ENCODE assay signal across 1 fruit fly cellular context in genomic region chrX:9615471-9615870, dm6.
TF ChIP-seq lines count a peak whose summit lies in the region.

No protein-coding gene starts in this region.

TF ChIP-seq in whole organism, embryonic, 481 proteins besides CTCF, POLR2A, EP300 and RAD21 (continued from another document and continues in another):
- no peak for TF ChIP-seq CG1647 (GFP tag; optimal IDR thresholded peaks at IDR 0.05; lab: Kevin White, UChicago)
- peak in 1 of 2 experiments; percentile 28 for TF ChIP-seq crp (GFP tag; optimal IDR thresholded peaks at IDR 0.05; lab: Kevin White, UChicago)
- no peak for TF ChIP-seq CG11093 (GFP tag; IDR thresholded peaks at IDR 0.05; lab: Robert Waterston, UW)
- TF ChIP-seq Ets65A (GFP tag; lab: Kevin White, UChicago) = no peak
- TF ChIP-seq CG3407 (GFP tag; optimal IDR thresholded peaks at IDR 0.05; lab: Kevin White, UChicago) = peak; percentile 11
- no peak for TF ChIP-seq sqz (GFP tag; optimal IDR thresholded peaks at IDR 0.05; lab: Kevin White, UChicago)
- TF ChIP-seq pros (GFP tag; optimal IDR thresholded peaks at IDR 0.05; lab: Kevin White, UChicago) = no peak
- no peak for TF ChIP-seq zf30C (GFP tag; optimal IDR thresholded peaks at IDR 0.05; lab: Kevin White, UChicago)
- TF ChIP-seq CG13624 (GFP tag; optimal IDR thresholded peaks at IDR 0.05; lab: Kevin White, UChicago) = no peak
- TF ChIP-seq CG33213 (GFP tag; optimal IDR thresholded peaks at IDR 0.05; lab: Kevin White, UChicago) = no peak
- TF ChIP-seq Taf1 (GFP tag; IDR thresholded peaks at IDR 0.05; lab: Robert Waterston, UW) = no peak
- no peak for TF ChIP-seq gro (GFP tag; optimal IDR thresholded peaks at IDR 0.05; lab: Kevin White, UChicago)
- no peak for TF ChIP-seq insv (GFP tag; optimal IDR thresholded peaks at IDR 0.05; lab: Kevin White, UChicago)
- TF ChIP-seq E2f1 (GFP tag; IDR thresholded peaks at IDR 0.05; lab: Robert Waterston, UW) = no peak
- TF ChIP-seq CG12942 (GFP tag; optimal IDR thresholded peaks at IDR 0.05; lab: Kevin White, UChicago) = no peak
- TF ChIP-seq grau (tag; optimal IDR thresholded peaks at IDR 0.05; lab: Kevin White, UChicago) = peak; percentile 25
- TF ChIP-seq CG2889 (GFP tag; IDR thresholded peaks at IDR 0.05; lab: Robert Waterston, UW) = no peak
- TF ChIP-seq br (optimal IDR thresholded peaks at IDR 0.05; lab: Kevin White, UChicago) = no peak
- peak; percentile 38 for TF ChIP-seq CG16815 (GFP tag; optimal IDR thresholded peaks at IDR 0.05; lab: Kevin White, UChicago)
- TF ChIP-seq Awh (GFP tag; IDR thresholded peaks at IDR 0.05; lab: Robert Waterston, UW) = no peak
- TF ChIP-seq sens (GFP tag; lab: Kevin White, UChicago) = peak; percentile 87
- TF ChIP-seq CG10267 (tag; optimal IDR thresholded peaks at IDR 0.05; lab: Kevin White, UChicago) = peak; percentile 32
- no peak for TF ChIP-seq chinmo (GFP tag; IDR thresholded peaks at IDR 0.05; lab: Robert Waterston, UW; ENCODE audit: partially characterized antibody)
- TF ChIP-seq Dref (GFP tag; IDR thresholded peaks at IDR 0.05; lab: Robert Waterston, UW) = no peak
- no peak for TF ChIP-seq Side (GFP tag; optimal IDR thresholded peaks at IDR 0.05; lab: Kevin White, UChicago)
- no peak for TF ChIP-seq CG12744 (GFP tag; optimal IDR thresholded peaks at IDR 0.05; lab: Kevin White, UChicago)
- no peak for TF ChIP-seq wor (GFP tag; IDR thresholded peaks at IDR 0.05; lab: Robert Waterston, UW)
- TF ChIP-seq bcd (GFP tag; optimal IDR thresholded peaks at IDR 0.05; lab: Kevin White, UChicago) = no peak
- TF ChIP-seq hkb (optimal IDR thresholded peaks at IDR 0.05; lab: Kevin White, UChicago) = no peak
- TF ChIP-seq hkb (GFP tag; IDR thresholded peaks at IDR 0.05; lab: Robert Waterston, UW) = no peak
- no peak for TF ChIP-seq stc (GFP tag; IDR thresholded peaks at IDR 0.05; lab: Robert Waterston, UW)
- TF ChIP-seq HLHmδ (GFP tag; optimal IDR thresholded peaks at IDR 0.05; lab: Kevin White, UChicago) = no peak
- no peak for TF ChIP-seq trem (tag; optimal IDR thresholded peaks at IDR 0.05; lab: Kevin White, UChicago)
- TF ChIP-seq sima (GFP tag; optimal IDR thresholded peaks at IDR 0.05; lab: Kevin White, UChicago) = no peak
- no peak for TF ChIP-seq NC2α (GFP tag; optimal IDR thresholded peaks at IDR 0.05; lab: Kevin White, UChicago)
- TF ChIP-seq al (GFP tag; IDR thresholded peaks at IDR 0.05; lab: Robert Waterston, UW) = no peak
- no peak for TF ChIP-seq tgo (GFP tag; IDR thresholded peaks at IDR 0.05; lab: Robert Waterston, UW)
- peak in 1 of 2 experiments; percentile 37 for TF ChIP-seq Hr51 (GFP tag; optimal IDR thresholded peaks at IDR 0.05; lab: Kevin White, UChicago)
- TF ChIP-seq CG11504 (tag; optimal IDR thresholded peaks at IDR 0.05; lab: Kevin White, UChicago) = no peak
- no peak for TF ChIP-seq CG1233 (GFP tag; optimal IDR thresholded peaks at IDR 0.05; lab: Kevin White, UChicago)
- peak; percentile 29 for TF ChIP-seq CG4424 (GFP tag; optimal IDR thresholded peaks at IDR 0.05; lab: Kevin White, UChicago)
- TF ChIP-seq Hey (tag; optimal IDR thresholded peaks at IDR 0.05; lab: Kevin White, UChicago) = no peak
- no peak for TF ChIP-seq Lim3 (GFP tag; IDR thresholded peaks at IDR 0.05; lab: Robert Waterston, UW)
- no peak for TF ChIP-seq CG3726 (GFP tag; IDR thresholded peaks at IDR 0.05; lab: Robert Waterston, UW)
- no peak for TF ChIP-seq caup (GFP tag; optimal IDR thresholded peaks at IDR 0.05; lab: Kevin White, UChicago; ENCODE audit: severe bottlenecking)
- no peak for TF ChIP-seq pfk (GFP tag; optimal IDR thresholded peaks at IDR 0.05; lab: Kevin White, UChicago)
- TF ChIP-seq lilli (GFP tag; optimal IDR thresholded peaks at IDR 0.05; lab: Kevin White, UChicago) = no peak
- no peak for TF ChIP-seq Meics (GFP tag; optimal IDR thresholded peaks at IDR 0.05; lab: Kevin White, UChicago)
- no peak for TF ChIP-seq dan (GFP tag; IDR thresholded peaks at IDR 0.05; lab: Robert Waterston, UW)
- TF ChIP-seq klu (GFP tag; IDR thresholded peaks at IDR 0.05; lab: Robert Waterston, UW) = no peak
- no peak for TF ChIP-seq CG2199 (GFP tag; IDR thresholded peaks at IDR 0.05; lab: Robert Waterston, UW)
- TF ChIP-seq Pdp1 (GFP tag; optimal IDR thresholded peaks at IDR 0.05; lab: Kevin White, UChicago) = peak in 1 of 2 experiments; percentile 16
- no peak for TF ChIP-seq CG6654 (GFP tag; optimal IDR thresholded peaks at IDR 0.05; lab: Kevin White, UChicago)
- TF ChIP-seq fd64A (GFP tag; optimal IDR thresholded peaks at IDR 0.05; lab: Kevin White, UChicago) = no peak
- TF ChIP-seq dimm (GFP tag; IDR thresholded peaks at IDR 0.05; lab: Robert Waterston, UW) = no peak
- no peak for TF ChIP-seq CG4820 (GFP tag; optimal IDR thresholded peaks at IDR 0.05; lab: Kevin White, UChicago)
- TF ChIP-seq CG4404 (GFP tag; IDR thresholded peaks at IDR 0.05; lab: Robert Waterston, UW) = no peak
- TF ChIP-seq cad (GFP tag; optimal IDR thresholded peaks at IDR 0.05; lab: Kevin White, UChicago) = no peak
- no peak for TF ChIP-seq HLH3B (GFP tag; IDR thresholded peaks at IDR 0.05; lab: Robert Waterston, UW)
- no peak for TF ChIP-seq wek (GFP tag; optimal IDR thresholded peaks at IDR 0.05; lab: Kevin White, UChicago)
- no peak for TF ChIP-seq CG11456 (GFP tag; IDR thresholded peaks at IDR 0.05; lab: Robert Waterston, UW)
- TF ChIP-seq CG7372 (GFP tag; IDR thresholded peaks at IDR 0.05; lab: Robert Waterston, UW) = no peak
- TF ChIP-seq Oaz (GFP tag; IDR thresholded peaks at IDR 0.05; lab: Robert Waterston, UW) = no peak
- TF ChIP-seq tna (GFP tag; IDR thresholded peaks at IDR 0.05; lab: Robert Waterston, UW; ENCODE audit: partially characterized antibody) = no peak
- TF ChIP-seq sisA (GFP tag; IDR thresholded peaks at IDR 0.05; lab: Robert Waterston, UW) = no peak
- no peak for TF ChIP-seq h (optimal IDR thresholded peaks at IDR 0.05; lab: Kevin White, UChicago)
- TF ChIP-seq Blimp-1 (GFP tag; optimal IDR thresholded peaks at IDR 0.05; lab: Kevin White, UChicago) = no peak
- no peak for TF ChIP-seq jing (GFP tag; optimal IDR thresholded peaks at IDR 0.05; lab: Kevin White, UChicago)
- no peak for TF ChIP-seq CG6813 (GFP tag; optimal IDR thresholded peaks at IDR 0.05; lab: Kevin White, UChicago)
- TF ChIP-seq esg (GFP tag; conservative IDR thresholded peaks at IDR 0.05; lab: Robert Waterston, UW) = no peak
- no peak for TF ChIP-seq CG10147 (GFP tag; optimal IDR thresholded peaks at IDR 0.05; lab: Kevin White, UChicago)
- peak; percentile 49 for TF ChIP-seq CG9727 (GFP tag; optimal IDR thresholded peaks at IDR 0.05; lab: Kevin White, UChicago)
- no peak for TF ChIP-seq Bdp1 (GFP tag; optimal IDR thresholded peaks at IDR 0.05; lab: Kevin White, UChicago)
- no peak for TF ChIP-seq CG1603 (tag; optimal IDR thresholded peaks at IDR 0.05; lab: Kevin White, UChicago)
- no peak for TF ChIP-seq CG3847 (GFP tag; IDR thresholded peaks at IDR 0.05; lab: Robert Waterston, UW)
- TF ChIP-seq Eip74EF (GFP tag; optimal IDR thresholded peaks at IDR 0.05; lab: Kevin White, UChicago) = peak in 1 of 2 experiments; percentile 18
- TF ChIP-seq CG14014 (GFP tag; IDR thresholded peaks at IDR 0.05; lab: Robert Waterston, UW) = no peak
- no peak for TF ChIP-seq ara (GFP tag; IDR thresholded peaks at IDR 0.05; lab: Robert Waterston, UW)
- no peak for TF ChIP-seq grn (GFP tag; optimal IDR thresholded peaks at IDR 0.05; lab: Kevin White, UChicago)
- TF ChIP-seq fu2 (GFP tag; optimal IDR thresholded peaks at IDR 0.05; lab: Kevin White, UChicago) = no peak
- no peak for TF ChIP-seq odd (GFP tag; optimal IDR thresholded peaks at IDR 0.05; lab: Kevin White, UChicago)
- no peak for TF ChIP-seq BEAF-32 (GFP tag; optimal IDR thresholded peaks at IDR 0.05; lab: Kevin White, UChicago)
- no peak for TF ChIP-seq Gug (GFP tag; IDR thresholded peaks at IDR 0.05; lab: Robert Waterston, UW)
- no peak for TF ChIP-seq wdn (GFP tag; IDR thresholded peaks at IDR 0.05; lab: Robert Waterston, UW)
- no peak for TF ChIP-seq CG4360 (GFP tag; IDR thresholded peaks at IDR 0.05; lab: Robert Waterston, UW)
- TF ChIP-seq tx (GFP tag; optimal IDR thresholded peaks at IDR 0.05; lab: Kevin White, UChicago) = no peak
- TF ChIP-seq HmgZ (tag; optimal IDR thresholded peaks at IDR 0.05; lab: Kevin White, UChicago) = no peak
- TF ChIP-seq CG2129 (GFP tag; IDR thresholded peaks at IDR 0.05; lab: Robert Waterston, UW; ENCODE audit: partially characterized antibody) = no peak
- TF ChIP-seq CG31224 (GFP tag; IDR thresholded peaks at IDR 0.05; lab: Robert Waterston, UW) = no peak
- no peak for TF ChIP-seq btn (GFP tag; optimal IDR thresholded peaks at IDR 0.05; lab: Kevin White, UChicago)
- TF ChIP-seq sob (GFP tag; IDR thresholded peaks at IDR 0.05; lab: Robert Waterston, UW) = no peak
- TF ChIP-seq chm (GFP tag; IDR thresholded peaks at IDR 0.05; lab: Robert Waterston, UW) = no peak
- TF ChIP-seq CG1832 (GFP tag; optimal IDR thresholded peaks at IDR 0.05; lab: Kevin White, UChicago) = no peak
- TF ChIP-seq cwo (GFP tag; optimal IDR thresholded peaks at IDR 0.05; lab: Kevin White, UChicago) = no peak
- peak; percentile 31 for TF ChIP-seq CG13424 (tag; optimal IDR thresholded peaks at IDR 0.05; lab: Kevin White, UChicago)
- no peak for TF ChIP-seq ci (GFP tag; IDR thresholded peaks at IDR 0.05; lab: Robert Waterston, UW)
- TF ChIP-seq CG9609 (GFP tag; optimal IDR thresholded peaks at IDR 0.05; lab: Kevin White, UChicago) = no peak
- no peak for TF ChIP-seq Hr78 (GFP tag; optimal IDR thresholded peaks at IDR 0.05; lab: Kevin White, UChicago)
- TF ChIP-seq CG10274 (GFP tag; optimal IDR thresholded peaks at IDR 0.05; lab: Kevin White, UChicago) = no peak
- peak; percentile 60 for TF ChIP-seq CG2712 (tag; optimal IDR thresholded peaks at IDR 0.05; lab: Kevin White, UChicago)
- no peak for TF ChIP-seq CG7987 (GFP tag; optimal IDR thresholded peaks at IDR 0.05; lab: Kevin White, UChicago)
- TF ChIP-seq chif (GFP tag; optimal IDR thresholded peaks at IDR 0.05; lab: Kevin White, UChicago) = peak in 1 of 2 experiments; percentile 1
- 0 out of 2 replicates have a peak, but pooled peaks have one; percentile 11 for TF ChIP-seq Drgx (GFP tag; IDR thresholded peaks at IDR 0.05; lab: Robert Waterston, UW)
- TF ChIP-seq cas (GFP tag; IDR thresholded peaks at IDR 0.05; lab: Robert Waterston, UW) = no peak
- TF ChIP-seq C15 (GFP tag; IDR thresholded peaks at IDR 0.05; lab: Robert Waterston, UW) = no peak
- no peak for TF ChIP-seq Jarid2 (GFP tag; optimal IDR thresholded peaks at IDR 0.05; lab: Kevin White, UChicago)
- TF ChIP-seq fd102C (GFP tag; optimal IDR thresholded peaks at IDR 0.05; lab: Kevin White, UChicago) = no peak
- no peak for TF ChIP-seq CG7786 (GFP tag; optimal IDR thresholded peaks at IDR 0.05; lab: Kevin White, UChicago)
- TF ChIP-seq Ravus (GFP tag; IDR thresholded peaks at IDR 0.05; lab: Robert Waterston, UW) = no peak
- TF ChIP-seq ATbp (GFP tag; optimal IDR thresholded peaks at IDR 0.05; lab: Kevin White, UChicago) = peak; percentile 37
- TF ChIP-seq sna (GFP tag; IDR thresholded peaks at IDR 0.05; lab: Robert Waterston, UW; ENCODE audit: partially characterized antibody) = no peak
- no peak for TF ChIP-seq ac (GFP tag; optimal IDR thresholded peaks at IDR 0.05; lab: Kevin White, UChicago)
- TF ChIP-seq CG30431 (GFP tag; optimal IDR thresholded peaks at IDR 0.05; lab: Kevin White, UChicago) = no peak
- TF ChIP-seq MESR4 (GFP tag; optimal IDR thresholded peaks at IDR 0.05; lab: Kevin White, UChicago) = no peak
- TF ChIP-seq CG13287 (GFP tag; IDR thresholded peaks at IDR 0.05; lab: Robert Waterston, UW; ENCODE audit: partially characterized antibody) = no peak
- no peak for TF ChIP-seq zen2 (GFP tag; IDR thresholded peaks at IDR 0.05; lab: Robert Waterston, UW; ENCODE audit: partially characterized antibody)
- TF ChIP-seq nom (GFP tag; optimal IDR thresholded peaks at IDR 0.05; lab: Kevin White, UChicago) = no peak
- TF ChIP-seq Xrp1 (GFP tag; IDR thresholded peaks at IDR 0.05; lab: Robert Waterston, UW) = peak; percentile 13; the same call in 1 of the 2 replicates
- no peak for TF ChIP-seq Rx (GFP tag; IDR thresholded peaks at IDR 0.05; lab: Robert Waterston, UW)
- no peak for TF ChIP-seq Xbp1 (GFP tag; optimal IDR thresholded peaks at IDR 0.05; lab: Kevin White, UChicago)
- no peak for TF ChIP-seq Elba2 (GFP tag; optimal IDR thresholded peaks at IDR 0.05; lab: Kevin White, UChicago)
- TF ChIP-seq CG8478 (optimal IDR thresholded peaks at IDR 0.05; lab: Kevin White, UChicago) = no peak
- TF ChIP-seq dysf (GFP tag; IDR thresholded peaks at IDR 0.05; lab: Robert Waterston, UW) = no peak
- TF ChIP-seq sc (optimal IDR thresholded peaks at IDR 0.05; lab: Kevin White, UChicago) = no peak
- TF ChIP-seq sc (GFP tag; optimal IDR thresholded peaks at IDR 0.05; lab: Kevin White, UChicago) = no peak
- peak; percentile 68 for TF ChIP-seq CG10979 (tag; optimal IDR thresholded peaks at IDR 0.05; lab: Kevin White, UChicago)
- peak; percentile 54 for TF ChIP-seq dmrt99B (tag; optimal IDR thresholded peaks at IDR 0.05; lab: Kevin White, UChicago)
- no peak for TF ChIP-seq Antp (GFP tag; optimal IDR thresholded peaks at IDR 0.05; lab: Kevin White, UChicago)
- no peak for TF ChIP-seq ind (GFP tag; optimal IDR thresholded peaks at IDR 0.05; lab: Kevin White, UChicago)
- TF ChIP-seq nmo (GFP tag; optimal IDR thresholded peaks at IDR 0.05; lab: Kevin White, UChicago) = peak; percentile 60
- no peak for TF ChIP-seq kni (GFP tag; optimal IDR thresholded peaks at IDR 0.05; lab: Kevin White, UChicago)
- TF ChIP-seq D19B (GFP tag; optimal IDR thresholded peaks at IDR 0.05; lab: Kevin White, UChicago) = no peak
- TF ChIP-seq dm (GFP tag; optimal IDR thresholded peaks at IDR 0.05; lab: Kevin White, UChicago) = no peak
- peak; percentile 6 for TF ChIP-seq ewg (GFP tag; optimal IDR thresholded peaks at IDR 0.05; lab: Kevin White, UChicago)
- peak; percentile 60 for TF ChIP-seq CG7556 (GFP tag; optimal IDR thresholded peaks at IDR 0.05; lab: Kevin White, UChicago)
- no peak for TF ChIP-seq CG10462 (GFP tag; optimal IDR thresholded peaks at IDR 0.05; lab: Kevin White, UChicago)
- no peak for TF ChIP-seq CG6854 (GFP tag; optimal IDR thresholded peaks at IDR 0.05; lab: Kevin White, UChicago)
- no peak for TF ChIP-seq tap (tag; optimal IDR thresholded peaks at IDR 0.05; lab: Kevin White, UChicago)
- TF ChIP-seq hbn (GFP tag; IDR thresholded peaks at IDR 0.05; lab: Robert Waterston, UW; ENCODE audit: partially characterized antibody) = no peak
- no peak for TF ChIP-seq Fer3 (tag; optimal IDR thresholded peaks at IDR 0.05; lab: Kevin White, UChicago)
- no peak for TF ChIP-seq CG3838 (GFP tag; optimal IDR thresholded peaks at IDR 0.05; lab: Kevin White, UChicago)
